Worm (Caenorhabditis elegans): Measurements from ENCODE around the gene srw-85.

- TF ChIP-seq ceh-13 (GFP tag; optimal IDR thresholded peaks at IDR 0.05) (no peak), B0310.2 (tag; optimal IDR thresholded peaks at IDR 0.05) (no peak), ama-1 (optimal IDR thresholded peaks at IDR 0.05) (no peak), tbx-37 (GFP tag; conservative IDR thresholded peaks at IDR 0.05) (no peak), scrt-1 (GFP tag; IDR thresholded peaks at IDR 0.05) (no peak), pes-1 (GFP tag; IDR thresholded peaks at IDR 0.05) (no peak), hmbx-1 (tag; optimal IDR thresholded peaks at IDR 0.05) (no peak), ceh-36 (tag; optimal IDR thresholded peaks at IDR 0.05) (no peak), sea-1 (GFP tag; conservative IDR thresholded peaks at IDR 0.05) (no peak), ets-7 (tag; optimal IDR thresholded peaks at IDR 0.05) (no peak), aly-1 (tag; optimal IDR thresholded peaks at IDR 0.05) (no peak)
Observed at ce11 chrV:19473842-19474514, 43.0 kb upstream of the srw-85 start, which contains the start of gene Y43F8B.10.
